Fruit fly (Drosophila melanogaster) whole organism, embryonic: Measurements from ENCODE around the gene Ada1-1.

Experiments
- Atf6 ChIP-seq: fragments of 200-800 bp; sonication (Bioruptor generic); IDR thresholded peaks from 2 replicates; pipeline ENCODE4 v1.3.6; 2022; ENCODE audit warnings: missing biosample characterization, missing genetic modification characterization
- B-H2 ChIP-seq: fragments of 200-800 bp; sonication (Bioruptor generic); optimal IDR thresholded peaks from 2 replicates; lab custom pipeline; 2018; ENCODE audit warnings: missing biosample characterization, mild to moderate bottlenecking, missing genetic modification characterization
- CG10366 ChIP-seq: fragments of 200-800 bp; sonication (Bioruptor generic); IDR thresholded peaks from 2 replicates; pipeline ENCODE4 v1.3.6; 2022; ENCODE audit warnings: missing biosample characterization, missing genetic modification characterization
- CG10543 ChIP-seq: fragments of 200-800 bp; sonication (Bioruptor generic); optimal IDR thresholded peaks from 3 replicates; lab custom pipeline; 2017; ENCODE audit warnings: missing biosample characterization, mild to moderate bottlenecking, missing genetic modification characterization, moderate library complexity
- CG10654 ChIP-seq: fragments of 200-800 bp; sonication (Bioruptor generic); optimal IDR thresholded peaks from 2 replicates; lab custom pipeline; 2016; ENCODE audit warnings: missing biosample characterization, missing genetic modification characterization
- CG10959 ChIP-seq: fragments of 200-800 bp; sonication (Bioruptor generic); IDR thresholded peaks from 2 replicates; pipeline ENCODE4 v1.3.6; 2022; ENCODE audit warnings: missing biosample characterization, missing genetic modification characterization
- CG11723 ChIP-seq: fragments of 200-800 bp; sonication (Bioruptor generic); optimal IDR thresholded peaks from 2 replicates; lab custom pipeline; 2017; ENCODE audit warnings: missing biosample characterization, mild to moderate bottlenecking, missing genetic modification characterization
- CG12391 ChIP-seq: fragments of 200-800 bp; sonication (Bioruptor generic); optimal IDR thresholded peaks from 3 replicates; lab custom pipeline; 2018; ENCODE audit warnings: missing biosample characterization, mild to moderate bottlenecking, missing genetic modification characterization, moderate library complexity
- CG13775 ChIP-seq: fragments of 200-800 bp; sonication (Bioruptor generic); optimal IDR thresholded peaks from 3 replicates; lab custom pipeline; 2017; ENCODE audit warnings: missing biosample characterization, mild to moderate bottlenecking, missing genetic modification characterization
- CG13894 ChIP-seq: fragments of 200-800 bp; sonication (Bioruptor generic); optimal IDR thresholded peaks from 3 replicates; lab custom pipeline; 2018; ENCODE audit warnings: missing biosample characterization, mild to moderate bottlenecking, missing genetic modification characterization, moderate library complexity
- CG18011 ChIP-seq: fragments of 200-800 bp; sonication (Bioruptor generic); optimal IDR thresholded peaks from 2 replicates; lab custom pipeline; 2017; ENCODE audit warnings: missing biosample characterization, missing genetic modification characterization, mild to moderate bottlenecking, moderate library complexity, missing genotype
- CG3163 ChIP-seq: fragments of 200-800 bp; sonication (Bioruptor generic); optimal IDR thresholded peaks from 3 replicates; lab custom pipeline; 2016; ENCODE audit warnings: missing biosample characterization, missing genetic modification characterization
- CG32767 ChIP-seq: fragments of 200-800 bp; sonication (Bioruptor generic); IDR thresholded peaks from 2 replicates; pipeline ENCODE4 v1.3.6; 2022; ENCODE audit warnings: missing biosample characterization, missing genetic modification characterization
- CG4617 ChIP-seq: fragments of 200-800 bp; sonication (Bioruptor generic); optimal IDR thresholded peaks from 3 replicates; lab custom pipeline; 2016; ENCODE audit warnings: missing biosample characterization, missing genetic modification characterization, borderline replicate concordance
- CG5180 ChIP-seq: fragments of 200-800 bp; sonication (Bioruptor generic); optimal IDR thresholded peaks from 3 replicates; lab custom pipeline; 2017; ENCODE audit warnings: missing biosample characterization, missing genetic modification characterization, mild to moderate bottlenecking, moderate library complexity, missing genetic modification reagents
- CG5953 ChIP-seq: fragments of 200-800 bp; sonication (Bioruptor generic); IDR thresholded peaks from 2 replicates; pipeline ENCODE4 v1.3.6; 2022; ENCODE audit warnings: missing biosample characterization, missing genetic modification characterization
- CG6272 ChIP-seq: fragments of 200-800 bp; sonication (Bioruptor generic); IDR thresholded peaks from 2 replicates; pipeline ENCODE4 v1.3.6; 2022; ENCODE audit warnings: missing biosample characterization, missing genetic modification characterization
- CG6854 ChIP-seq: fragments of 200-800 bp; sonication (Bioruptor generic); optimal IDR thresholded peaks from 3 replicates; lab custom pipeline; 2017; ENCODE audit warnings: missing biosample characterization, mild to moderate bottlenecking, missing genetic modification characterization
- Dfd ChIP-seq, 2 experiments: fragments of >200 bp; optimal IDR thresholded peaks; 2 replicates each; lab custom pipeline; 2017; ENCODE audit warnings: missing biosample characterization in 2 of 2, missing genetic modification characterization in 2 of 2
- Eip74EF ChIP-seq, 2 experiments: fragments of 200-800 bp in 1 of 2; fragments of >200 bp in 1 of 2; sonication (Bioruptor generic) in 1 of 2; optimal IDR thresholded peaks; 2 replicates each; lab custom pipeline; 2017 to 2019; ENCODE audit warnings: missing biosample characterization in 2 of 2, missing genetic modification characterization in 2 of 2, mild to moderate bottlenecking in 1 of 2, moderate library complexity in 1 of 2
- Ets65A ChIP-seq: fragments of 200-800 bp; sonication (Bioruptor generic); peaks from one replicate; lab custom pipeline; 2016; ENCODE audit warnings: missing biosample characterization, missing genetic modification characterization
- Hmx ChIP-seq: fragments of 200-800 bp; sonication (Bioruptor generic); optimal IDR thresholded peaks from 2 replicates; lab custom pipeline; 2016; ENCODE audit warnings: missing biosample characterization, missing genetic modification characterization
- Jarid2 ChIP-seq: fragments of 200-800 bp; sonication (Bioruptor generic); optimal IDR thresholded peaks from 3 replicates; lab custom pipeline; 2017; ENCODE audit warnings: mild to moderate bottlenecking, missing biosample characterization, missing genetic modification reagents, missing genetic modification characterization
- Kr ChIP-seq: fragments of 200-800 bp; sonication (Bioruptor generic); optimal IDR thresholded peaks from 2 replicates; lab custom pipeline; 2017; ENCODE audit warnings: missing biosample characterization, mild to moderate bottlenecking, missing genetic modification characterization
- Mes4 ChIP-seq: fragments of 200-800 bp; sonication (Bioruptor generic); optimal IDR thresholded peaks from 2 replicates; lab custom pipeline; 2016; ENCODE audit warnings: missing biosample characterization, missing genetic modification characterization
- NC2α ChIP-seq: fragments of 200-800 bp; sonication (Bioruptor generic); optimal IDR thresholded peaks from 2 replicates; lab custom pipeline; 2016; ENCODE audit warnings: missing biosample characterization, missing genetic modification characterization
- Side ChIP-seq: fragments of 200-800 bp; sonication (Bioruptor generic); optimal IDR thresholded peaks from 2 replicates; lab custom pipeline; 2016; ENCODE audit warnings: missing biosample characterization, missing genetic modification characterization
- Stat92E ChIP-seq, 3 experiments: fragments of >200 bp in 2 of 3; fragments of 200-800 bp in 1 of 3; sonication (Bioruptor generic) in 1 of 3; optimal IDR thresholded peaks; 2 replicates each; lab custom pipeline; 2017 to 2019; ENCODE audit warnings: missing biosample characterization in 3 of 3, missing genetic modification characterization in 3 of 3, mild to moderate bottlenecking in 1 of 3, moderate library complexity in 1 of 3
- Tbp ChIP-seq: fragments of >200 bp; optimal IDR thresholded peaks from 2 replicates; lab custom pipeline; 2018; ENCODE audit warnings: missing biosample characterization, missing genetic modification characterization
- YL-1 ChIP-seq: fragments of 200-800 bp; sonication (Bioruptor generic); optimal IDR thresholded peaks from 3 replicates; lab custom pipeline; 2017; ENCODE audit warnings: missing biosample characterization, mild to moderate bottlenecking, missing genetic modification characterization
- abd-A ChIP-seq: fragments of 200-800 bp; sonication (Bioruptor generic); optimal IDR thresholded peaks from 3 replicates; lab custom pipeline; 2019; ENCODE audit warnings: missing biosample characterization, mild to moderate bottlenecking, missing genetic modification characterization, moderate library complexity
- ac ChIP-seq: fragments of 200-800 bp; sonication (Bioruptor generic); optimal IDR thresholded peaks from 3 replicates; lab custom pipeline; 2017; ENCODE audit warnings: missing biosample characterization, mild to moderate bottlenecking, missing genetic modification characterization
- al ChIP-seq: fragments of 200-800 bp; sonication (Bioruptor generic); IDR thresholded peaks from 2 replicates; pipeline ENCODE4 v1.3.6; 2022; ENCODE audit warnings: missing biosample characterization, missing genetic modification characterization
- btn ChIP-seq: fragments of 200-800 bp; sonication (Bioruptor generic); optimal IDR thresholded peaks from 2 replicates; lab custom pipeline; 2016; ENCODE audit warnings: missing biosample characterization, missing genetic modification characterization
- en ChIP-seq: fragments of 200-800 bp; sonication (Bioruptor generic); optimal IDR thresholded peaks from 2 replicates; lab custom pipeline; 2016; ENCODE audit warnings: missing biosample characterization, missing genetic modification characterization
- gcm ChIP-seq: fragments of 200-800 bp; sonication (Bioruptor generic); optimal IDR thresholded peaks from 2 replicates; lab custom pipeline; 2019; ENCODE audit warnings: missing biosample characterization, mild to moderate bottlenecking, missing genetic modification characterization, moderate library complexity
- gfzf ChIP-seq: fragments of 200-800 bp; sonication (Bioruptor generic); optimal IDR thresholded peaks from 2 replicates; lab custom pipeline; 2016; ENCODE audit warnings: missing biosample characterization, mild to moderate bottlenecking, missing genetic modification characterization, moderate library complexity
- hbn ChIP-seq: fragments of 200-800 bp; sonication (Bioruptor generic); IDR thresholded peaks from 2 replicates; pipeline ENCODE4 v1.3.6; 2022; ENCODE audit warnings: missing biosample characterization, missing genetic modification characterization; ENCODE audit not compliant: partially characterized antibody
- lola ChIP-seq, 3 experiments: fragments of >200 bp in 2 of 3; fragments of 200-800 bp in 1 of 3; sonication (Bioruptor generic) in 1 of 3; optimal IDR thresholded peaks; 2 replicates each; lab custom pipeline; 2017 to 2019; ENCODE audit warnings: missing biosample characterization in 3 of 3, missing genetic modification characterization in 3 of 3, mild to moderate bottlenecking in 1 of 3, moderate library complexity in 1 of 3
- mirr ChIP-seq: fragments of 200-800 bp; sonication (Bioruptor generic); optimal IDR thresholded peaks from 3 replicates; lab custom pipeline; 2018; ENCODE audit warnings: missing biosample characterization, mild to moderate bottlenecking, missing genetic modification characterization
- otp ChIP-seq: fragments of 200-800 bp; sonication (Bioruptor generic); IDR thresholded peaks from 3 replicates; pipeline ENCODE4, ENCODE4 v1.3.6; 2022; ENCODE audit warnings: missing biosample characterization, missing genetic modification characterization
- seq ChIP-seq: fragments of 200-800 bp; sonication (Bioruptor generic); IDR thresholded peaks from 2 replicates; pipeline ENCODE4 v1.3.6; 2022; ENCODE audit warnings: missing biosample characterization, missing genetic modification characterization
- tap ChIP-seq: fragments of 200-800 bp; optimal IDR thresholded peaks from 3 replicates; lab custom pipeline; 2019; ENCODE audit warnings: missing biosample characterization, mild to moderate bottlenecking, missing genetic modification characterization, moderate library complexity
- tgo ChIP-seq: fragments of 200-800 bp; sonication (Bioruptor generic); IDR thresholded peaks from 3 replicates; pipeline ENCODE4 v1.3.6; 2022; ENCODE audit warnings: missing biosample characterization, missing genetic modification characterization
- trh ChIP-seq: fragments of 200-800 bp; sonication (Bioruptor generic); optimal IDR thresholded peaks from 2 replicates; lab custom pipeline; 2016; ENCODE audit warnings: missing biosample characterization, missing genetic modification characterization
- vvl ChIP-seq: fragments of 200-800 bp; sonication (Bioruptor generic); IDR thresholded peaks from 2 replicates; pipeline ENCODE4 v1.3.6; 2022; ENCODE audit warnings: missing biosample characterization, missing genetic modification characterization
- zf30C ChIP-seq: fragments of 200-800 bp; sonication (Bioruptor generic); optimal IDR thresholded peaks from 3 replicates; lab custom pipeline; 2018; ENCODE audit warnings: missing biosample characterization, mild to moderate bottlenecking, missing genetic modification characterization
- zfh2 ChIP-seq: fragments of 200-800 bp; sonication (Bioruptor generic); optimal IDR thresholded peaks from 2 replicates; lab custom pipeline; 2016; ENCODE audit warnings: missing biosample characterization, missing genetic modification characterization

Gene Ada1-1

dm6 chr2L:12011682-12012655 is 15.4 kb downstream of the Ada1-1 start (continued):
- no peak for TF ChIP-seq Hmx (GFP tag; lab: Kevin White, UChicago)
- TF ChIP-seq CG11723 (GFP tag; lab: Kevin White, UChicago), result peak; percentile 60
- peak; percentile 39 for TF ChIP-seq CG6854 (GFP tag; lab: Kevin White, UChicago)
- peak; percentile 30 for TF ChIP-seq CG13775 (GFP tag; lab: Kevin White, UChicago)
- TF ChIP-seq Dfd (GFP tag; optimal IDR thresholded peaks at IDR 0.05; lab: Kevin White, UChicago), result no peak
- TF ChIP-seq CG12391 (tag; lab: Kevin White, UChicago), result peak; percentile 67
- no peak for TF ChIP-seq vvl
- TF ChIP-seq CG5953, result no peak
- TF ChIP-seq gcm, result peak; percentile 77
- TF ChIP-seq CG10959 (GFP tag; lab: Robert Waterston, UW), result no peak
- no peak for TF ChIP-seq Tbp (GFP tag; lab: Kevin White, UChicago)
- TF ChIP-seq Atf6 (GFP tag; lab: Robert Waterston, UW), result no peak
- TF ChIP-seq Mes4 (GFP tag; lab: Kevin White, UChicago), result peak; percentile 54
- no peak for TF ChIP-seq otp
- TF ChIP-seq Stat92E (GFP tag; optimal IDR thresholded peaks at IDR 0.05; lab: Kevin White, UChicago), result peak in 1 of 3 experiments; percentile 74
- TF ChIP-seq btn, result peak; percentile 66
- peak; percentile 91 for TF ChIP-seq CG5180 (GFP tag; lab: Kevin White, UChicago)
- TF ChIP-seq CG6272 (GFP tag; lab: Robert Waterston, UW), result peak; percentile 80
- TF ChIP-seq al (GFP tag; lab: Robert Waterston, UW), result no peak
- peak; percentile 74 for TF ChIP-seq B-H2 (GFP tag; lab: Kevin White, UChicago)
- peak in 1 of 2 experiments; percentile 93 for TF ChIP-seq Eip74EF (GFP tag; optimal IDR thresholded peaks at IDR 0.05; lab: Kevin White, UChicago)
- peak; percentile 90 for TF ChIP-seq CG13894 (tag; lab: Kevin White, UChicago)
- TF ChIP-seq CG10654, result peak; percentile 60
- peak; percentile 73 for TF ChIP-seq CG3163
- TF ChIP-seq Side (GFP tag; lab: Kevin White, UChicago), result peak; percentile 85
- peak; percentile 93 for TF ChIP-seq mirr
- TF ChIP-seq Jarid2 (GFP tag; lab: Kevin White, UChicago), result peak; percentile 22
- TF ChIP-seq YL-1 (GFP tag; lab: Kevin White, UChicago), result peak; percentile 44
- TF ChIP-seq NC2α (GFP tag; lab: Kevin White, UChicago), result peak; percentile 58
- peak; percentile 51 for TF ChIP-seq tap
- TF ChIP-seq gfzf (GFP tag; lab: Kevin White, UChicago), result peak; percentile 15
- TF ChIP-seq zf30C, result no peak
- peak; percentile 77 for TF ChIP-seq zfh2
- TF ChIP-seq en, result peak; percentile 38
- TF ChIP-seq hbn (GFP tag; lab: Robert Waterston, UW), result no peak
- TF ChIP-seq CG32767, result no peak
- TF ChIP-seq CG10366 (GFP tag; lab: Robert Waterston, UW), result no peak
- TF ChIP-seq abd-A (tag; lab: Kevin White, UChicago), result peak; percentile 100
- peak; percentile 89 for TF ChIP-seq Ets65A (GFP tag; lab: Kevin White, UChicago)
- peak; percentile 0 for TF ChIP-seq ac (GFP tag; lab: Kevin White, UChicago)
- peak; percentile 36 for TF ChIP-seq CG18011 (GFP tag; lab: Kevin White, UChicago)
- peak; percentile 92 for TF ChIP-seq Kr (GFP tag; lab: Kevin White, UChicago)
- TF ChIP-seq lola (GFP tag; optimal IDR thresholded peaks at IDR 0.05; lab: Kevin White, UChicago), result no peak
- TF ChIP-seq trh (GFP tag; lab: Kevin White, UChicago), result no peak
- TF ChIP-seq tgo (GFP tag; lab: Robert Waterston, UW), result no peak
- TF ChIP-seq seq (GFP tag; lab: Robert Waterston, UW), result no peak
- peak; percentile 99 for TF ChIP-seq CG10543 (GFP tag; lab: Kevin White, UChicago)
- no peak for TF ChIP-seq CG4617 (GFP tag; lab: Kevin White, UChicago)
